Worm (Caenorhabditis elegans) whole organism, early embryonic: ENCODE measurements around the gene sql-1.

Experiments
- B0310.2 ChIP-seq: sonication (generic microtip); optimal IDR thresholded peaks from 2 replicates; lab custom pipeline; 2016; ENCODE audit warnings: mild to moderate bottlenecking, missing genetic modification characterization, missing compliant biosample characterization
- F13C5.2 ChIP-seq: sonication (generic microtip); optimal IDR thresholded peaks from 2 replicates; lab custom pipeline; 2017; ENCODE audit warnings: mild to moderate bottlenecking, missing genetic modification characterization, inconsistent platforms, missing compliant biosample characterization
- aly-1 ChIP-seq: sonication (generic microtip); optimal IDR thresholded peaks from 2 replicates; lab custom pipeline; 2016; ENCODE audit warnings: missing genetic modification characterization, missing compliant biosample characterization
- ama-1 ChIP-seq: fragments of 150-350 bp; optimal IDR thresholded peaks from 2 replicates; lab custom pipeline; 2014
- ceh-13 ChIP-seq: fragments of 200-800 bp; sonication (Bioruptor generic); optimal IDR thresholded peaks from 2 replicates; lab custom pipeline; 2018; ENCODE audit warnings: mild to moderate bottlenecking, missing genetic modification characterization, missing compliant biosample characterization
- ceh-36 ChIP-seq: sonication (generic microtip); optimal IDR thresholded peaks from 2 replicates; lab custom pipeline; 2016; ENCODE audit warnings: missing genetic modification characterization, inconsistent platforms, missing compliant biosample characterization
- ets-7 ChIP-seq: sonication (generic microtip); optimal IDR thresholded peaks from 2 replicates; lab custom pipeline; 2016; ENCODE audit warnings: missing genotype, missing genetic modification characterization, missing compliant biosample characterization
- flt-1 ChIP-seq: fragments of 200-800 bp; sonication (Bioruptor generic); IDR thresholded peaks from 2 replicates; pipeline ENCODE4 v1.3.6; 2022; ENCODE audit warnings: missing genetic modification characterization, missing compliant biosample characterization
- hmbx-1 ChIP-seq: sonication (generic microtip); optimal IDR thresholded peaks from 2 replicates; lab custom pipeline; 2016; ENCODE audit warnings: mild to moderate bottlenecking, missing genetic modification characterization, missing compliant biosample characterization
- hmg-4 ChIP-seq: fragments of 200-800 bp; sonication (Bioruptor generic); optimal IDR thresholded peaks from 2 replicates; lab custom pipeline; 2018; ENCODE audit warnings: mild to moderate bottlenecking, missing genetic modification characterization, missing compliant biosample characterization
- hnd-1 ChIP-seq: sonication (generic microtip); optimal IDR thresholded peaks from 2 replicates; lab custom pipeline; 2016; ENCODE audit warnings: missing genetic modification characterization, missing compliant biosample characterization
- pes-1 ChIP-seq: fragments of 200-800 bp; sonication (Bioruptor generic); IDR thresholded peaks from 2 replicates; pipeline ENCODE4 v1.3.6; 2022; ENCODE audit warnings: missing genetic modification reagents, missing genetic modification characterization, missing compliant biosample characterization
- scrt-1 ChIP-seq: fragments of 200-800 bp; sonication (Bioruptor generic); IDR thresholded peaks from 2 replicates; pipeline ENCODE4 v1.3.6; 2022; ENCODE audit warnings: missing genetic modification characterization, missing compliant biosample characterization
- sea-1 ChIP-seq: fragments of 200-800 bp; sonication (Bioruptor generic); conservative IDR thresholded peaks from 2 replicates; pipeline ENCODE4 v1.3.6; 2022; ENCODE audit warnings: missing genetic modification characterization, missing compliant biosample characterization
- tbx-11 ChIP-seq: fragments of 200-800 bp; sonication (Bioruptor generic); IDR thresholded peaks from 2 replicates; pipeline ENCODE4 v1.3.6; 2022; ENCODE audit warnings: missing genetic modification characterization, missing compliant biosample characterization
- tbx-37 ChIP-seq: fragments of 200-800 bp; sonication (Bioruptor generic); conservative IDR thresholded peaks from 2 replicates; pipeline ENCODE4 v1.3.6; 2022; ENCODE audit warnings: missing genetic modification reagents, missing genetic modification characterization, missing compliant biosample characterization
- tra-4 ChIP-seq: sonication (generic microtip); optimal IDR thresholded peaks from 2 replicates; lab custom pipeline; 2017; ENCODE audit warnings: missing genetic modification characterization, missing compliant biosample characterization

Gene sql-1

ce11 chrIII:12496449-12496848, 2.9 kb upstream of the sql-1 start, which contains the start of gene herd-1:
TSS of gene herd-1 (plus strand) at chrIII:12496538.
- TF ChIP-seq ceh-13 (no peak), flt-1 (GFP tag; lab: Robert Waterston, UW) (no peak), hnd-1 (no peak), ets-7 (tag; lab: Kevin White, UChicago) (no peak), tbx-11 (GFP tag; lab: Robert Waterston, UW) (no peak), scrt-1 (GFP tag; lab: Robert Waterston, UW) (no peak), ama-1 (lab: Kevin White, UChicago) (no peak), aly-1 (tag; lab: Kevin White, UChicago) (no peak), ceh-36 (tag; lab: Kevin White, UChicago) (no peak), hmg-4 (GFP tag; lab: Kevin White, UChicago) (no peak)

DNA sequence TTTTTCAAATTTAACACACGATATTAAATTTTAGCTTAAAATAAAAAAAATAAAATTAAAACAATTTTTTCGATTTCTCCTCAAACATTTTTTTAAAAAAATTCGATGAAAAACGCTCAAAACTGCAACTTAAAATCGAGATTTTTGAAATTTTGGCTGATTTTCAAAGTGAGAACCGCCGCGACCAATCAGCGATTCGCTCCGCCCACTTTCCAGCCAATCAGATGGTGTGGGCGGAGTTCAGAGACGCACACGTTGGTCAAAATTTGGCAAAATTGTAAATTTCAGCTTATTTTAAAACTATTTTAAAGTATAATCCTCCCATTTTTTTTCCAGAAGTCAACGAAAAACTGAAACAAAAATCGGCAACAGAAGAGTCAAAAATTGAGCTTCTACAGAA, 11.1 kb downstream of the sql-1 start:
- no peak for TF ChIP-seq ceh-13
- no peak for TF ChIP-seq hmbx-1
- no peak for TF ChIP-seq scrt-1 (GFP tag; lab: Robert Waterston, UW)
- TF ChIP-seq hmg-4 (GFP tag; lab: Kevin White, UChicago) = no peak
- no peak for TF ChIP-seq hnd-1
- TF ChIP-seq ets-7 (tag; lab: Kevin White, UChicago) = no peak
- TF ChIP-seq flt-1 (GFP tag; lab: Robert Waterston, UW) = no peak
- TF ChIP-seq B0310.2 = no peak
- no peak for TF ChIP-seq F13C5.2 (tag; lab: Kevin White, UChicago)

ce11 chrIII:12517674-12518073, 18.3 kb downstream of the sql-1 start:
- TF ChIP-seq sea-1 (GFP tag; lab: Robert Waterston, UW) (no peak), hnd-1 (no peak), B0310.2 (no peak), ceh-13 (no peak), ama-1 (lab: Kevin White, UChicago) (no peak), ceh-36 (tag; lab: Kevin White, UChicago) (no peak), aly-1 (tag; lab: Kevin White, UChicago) (no peak), hmg-4 (GFP tag; lab: Kevin White, UChicago) (no peak), pes-1 (GFP tag; lab: Robert Waterston, UW) (no peak), tra-4 (no peak), scrt-1 (GFP tag; lab: Robert Waterston, UW) (no peak), tbx-37 (GFP tag; lab: Robert Waterston, UW) (no peak), flt-1 (GFP tag; lab: Robert Waterston, UW) (no peak), F13C5.2 (tag; lab: Kevin White, UChicago) (no peak), hmbx-1 (no peak), tbx-11 (GFP tag; lab: Robert Waterston, UW) (no peak), ets-7 (tag; lab: Kevin White, UChicago) (no peak)

DNA sequence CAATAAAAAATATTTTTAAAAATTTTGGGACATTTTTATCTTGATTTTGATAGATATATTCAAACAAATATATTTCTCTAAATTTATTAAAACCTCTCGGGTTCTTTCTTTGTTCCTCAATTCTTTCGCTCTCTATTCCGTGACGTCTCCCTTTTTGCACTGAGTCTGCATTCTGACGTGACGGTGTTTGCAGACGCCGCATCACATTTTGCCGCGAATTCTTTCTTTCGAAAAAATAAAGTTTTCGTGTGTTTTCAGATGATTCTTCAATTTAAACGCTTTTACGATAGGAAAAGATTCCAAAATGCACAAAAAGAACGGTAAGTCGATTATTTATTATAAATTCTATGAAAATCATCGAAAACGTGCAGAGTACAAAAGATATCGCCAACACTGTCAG, 28.7 kb downstream of the sql-1 start:
- TF ChIP-seq tbx-37 (GFP tag; lab: Robert Waterston, UW) = peak; percentile 30; the same call in 1 of the 2 replicates
- TF ChIP-seq ets-7 (tag; lab: Kevin White, UChicago) = no peak
- TF ChIP-seq F13C5.2 (tag; lab: Kevin White, UChicago) = peak; percentile 14

DNA sequence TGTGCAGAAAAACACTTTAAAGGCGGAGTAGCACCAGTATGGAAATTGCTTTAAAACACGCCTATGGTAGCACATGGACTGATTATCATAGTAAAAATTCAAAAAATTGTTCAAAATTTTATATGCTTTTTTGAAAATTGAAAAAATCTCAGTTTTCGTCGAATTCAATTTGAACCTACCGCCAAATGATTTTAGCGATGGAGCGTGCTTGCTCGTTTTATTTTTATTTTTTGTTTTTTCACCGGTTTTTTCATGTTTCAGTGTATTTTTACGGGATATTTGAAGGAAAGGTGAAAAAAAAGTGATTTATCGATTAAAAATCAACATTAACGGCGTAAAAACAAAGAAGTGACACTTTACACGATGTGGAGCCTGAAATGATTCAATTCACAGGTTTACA, 34.5 kb downstream of the sql-1 start:
- no peak for TF ChIP-seq hmg-4 (GFP tag; lab: Kevin White, UChicago)
- TF ChIP-seq tbx-37 (GFP tag; lab: Robert Waterston, UW) = no peak
- TF ChIP-seq aly-1 (tag; lab: Kevin White, UChicago) = no peak

ce11 chrIII:12537239-12537845, 38.0 kb downstream of the sql-1 start:
- no peak for TF ChIP-seq tra-4
- no peak for TF ChIP-seq flt-1 (GFP tag; lab: Robert Waterston, UW)

DNA sequence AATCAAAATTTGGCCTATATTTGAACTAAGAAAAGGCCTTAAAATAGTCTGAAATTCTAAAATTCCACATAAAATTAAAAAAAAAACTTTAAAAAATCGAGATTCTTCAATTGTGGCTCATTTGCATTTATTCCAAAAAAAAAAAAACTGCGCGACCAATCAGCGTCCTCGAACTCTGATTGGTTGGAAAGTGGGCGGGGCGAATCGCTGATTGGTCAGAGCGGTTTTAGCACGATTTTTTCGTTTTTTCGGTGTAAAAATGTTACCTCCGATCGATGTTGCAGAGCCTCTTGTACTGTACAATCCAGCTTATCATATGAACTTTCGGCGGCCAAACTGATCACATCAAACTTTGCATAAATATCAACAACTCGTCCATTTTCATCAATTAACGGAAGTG, 41.1 kb downstream of the sql-1 start:
- no peak for TF ChIP-seq scrt-1 (GFP tag; lab: Robert Waterston, UW)
- TF ChIP-seq tra-4 = no peak
- TF ChIP-seq B0310.2 = no peak
- no peak for TF ChIP-seq ceh-36 (tag; lab: Kevin White, UChicago)
- no peak for TF ChIP-seq hnd-1
- TF ChIP-seq hmbx-1 = no peak
- no peak for TF ChIP-seq flt-1 (GFP tag; lab: Robert Waterston, UW)
- no peak for TF ChIP-seq sea-1 (GFP tag; lab: Robert Waterston, UW)
- TF ChIP-seq ama-1 (lab: Kevin White, UChicago) = no peak
- no peak for TF ChIP-seq ets-7 (tag; lab: Kevin White, UChicago)
- no peak for TF ChIP-seq hmg-4 (GFP tag; lab: Kevin White, UChicago)
- TF ChIP-seq aly-1 (tag; lab: Kevin White, UChicago) = no peak
- TF ChIP-seq tbx-37 (GFP tag; lab: Robert Waterston, UW) = no peak
- TF ChIP-seq F13C5.2 (tag; lab: Kevin White, UChicago) = no peak
- no peak for TF ChIP-seq pes-1 (GFP tag; lab: Robert Waterston, UW)

DNA sequence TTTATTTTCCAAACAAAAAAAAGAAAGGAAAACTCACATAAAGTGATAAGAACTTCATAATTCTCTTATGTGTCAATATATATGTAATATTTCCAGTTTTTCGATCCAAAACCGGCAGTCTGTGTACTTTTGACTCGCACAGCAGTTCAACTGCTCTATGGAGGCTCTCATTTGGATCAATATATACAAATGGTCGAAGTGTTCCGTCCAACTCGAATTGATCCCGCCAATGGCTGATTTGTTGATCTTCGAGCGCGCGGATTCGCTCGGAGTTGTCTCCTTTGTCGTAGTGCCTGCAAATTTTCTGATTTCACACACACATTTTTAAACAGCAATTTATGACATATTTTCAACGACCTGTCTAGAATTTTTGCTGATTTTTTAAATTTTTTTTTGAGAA, 43.3 kb downstream of the sql-1 start:
- TF ChIP-seq aly-1 (tag; lab: Kevin White, UChicago) (no peak), hmg-4 (GFP tag; lab: Kevin White, UChicago) (no peak), tra-4 (no peak), hnd-1 (no peak), hmbx-1 (no peak), flt-1 (GFP tag; lab: Robert Waterston, UW) (no peak), ceh-13 (no peak), tbx-11 (GFP tag; lab: Robert Waterston, UW) (no peak), F13C5.2 (tag; lab: Kevin White, UChicago) (no peak), ama-1 (lab: Kevin White, UChicago) (no peak), ceh-36 (tag; lab: Kevin White, UChicago) (no peak), sea-1 (GFP tag; lab: Robert Waterston, UW) (no peak), B0310.2 (no peak), tbx-37 (GFP tag; lab: Robert Waterston, UW) (no peak), ets-7 (tag; lab: Kevin White, UChicago) (no peak), scrt-1 (GFP tag; lab: Robert Waterston, UW) (no peak), pes-1 (GFP tag; lab: Robert Waterston, UW) (no peak)
